Worm (Caenorhabditis elegans) whole organism, L4 larva: Measurements from ENCODE around the gene pitr-4.

Experiments
- D1046.2 ChIP-seq: fragments of 200-800 bp; sonication (Bioruptor generic); IDR thresholded peaks from 2 replicates; pipeline ENCODE4 v1.3.6; 2022; ENCODE audit warnings: missing genetic modification characterization, missing compliant biosample characterization
- F10B5.3 ChIP-seq: sonication (generic microtip); optimal IDR thresholded peaks from 2 replicates; lab custom pipeline; 2016; ENCODE audit warnings: mild to moderate bottlenecking, missing genetic modification characterization, missing compliant biosample characterization
- F26F4.8 ChIP-seq: fragments of 200-800 bp; sonication (Bioruptor generic); conservative IDR thresholded peaks from 2 replicates; pipeline ENCODE4 v1.3.6; 2022; ENCODE audit warnings: missing genetic modification characterization, missing compliant biosample characterization
- F49E8.2 ChIP-seq: sonication (generic microtip); optimal IDR thresholded peaks from 2 replicates; lab custom pipeline; 2016; ENCODE audit warnings: missing compliant biosample characterization, mild to moderate bottlenecking, missing genetic modification characterization, borderline replicate concordance
- Y105C5A.15 ChIP-seq: fragments of 200-800 bp; sonication (Bioruptor generic); IDR thresholded peaks from 2 replicates; pipeline ENCODE4 v1.3.6; 2022; ENCODE audit warnings: missing genetic modification characterization, missing compliant biosample characterization
- Y48G9A.11 ChIP-seq: fragments of 200-800 bp; sonication (Bioruptor generic); IDR thresholded peaks from 2 replicates; pipeline ENCODE4 v1.3.6; 2022; ENCODE audit warnings: missing genetic modification reagents, missing genetic modification characterization, missing compliant biosample characterization
- ZK337.2 ChIP-seq: fragments of 200-800 bp; sonication (Bioruptor generic); IDR thresholded peaks from 2 replicates; pipeline ENCODE4 v1.3.6; 2022; ENCODE audit warnings: missing genetic modification reagents, missing genetic modification characterization, missing compliant biosample characterization
- ZK546.5 ChIP-seq, 2 experiments: sonication (generic microtip); optimal IDR thresholded peaks; 2 replicates each; lab custom pipeline; 2017; ENCODE audit warnings: missing biosample characterization in 2 of 2, missing genetic modification characterization in 2 of 2
- aha-1 ChIP-seq: fragments of 150-350 bp; peaks from one replicate; lab custom pipeline; 2014; ENCODE audit warnings: missing biosample characterization, missing genetic modification characterization
- ama-1 ChIP-seq: fragments of 150-350 bp; optimal IDR thresholded peaks from 2 replicates; lab custom pipeline; 2014; ENCODE audit warnings: inconsistent platforms, mixed read lengths
- attf-4 ChIP-seq: sonication (generic microtip); optimal IDR thresholded peaks from 3 replicates; lab custom pipeline; 2017; ENCODE audit warnings: missing biosample characterization, missing genetic modification characterization
- ceh-20 ChIP-seq: fragments of 200-800 bp; sonication (Bioruptor generic); IDR thresholded peaks from 2 replicates; pipeline ENCODE4 v1.3.6; 2022; ENCODE audit warnings: missing genetic modification reagents, missing genetic modification characterization, missing compliant biosample characterization
- ceh-62 ChIP-seq: sonication (generic microtip); optimal IDR thresholded peaks from 2 replicates; lab custom pipeline; 2017; ENCODE audit warnings: missing biosample characterization, missing genetic modification characterization
- ces-1 ChIP-seq: fragments of 150-350 bp; sonication (generic microtip); optimal IDR thresholded peaks from 4 replicates; lab custom pipeline; 2014; ENCODE audit warnings: missing biosample characterization, missing genetic modification reagents, missing genetic modification characterization
- cey-2 ChIP-seq: sonication (generic microtip); optimal IDR thresholded peaks from 3 replicates; lab custom pipeline; 2017; ENCODE audit warnings: missing genetic modification characterization, mild to moderate bottlenecking, missing compliant biosample characterization, antibody characterized with exemption, borderline replicate concordance; ENCODE audit not compliant: insufficient read depth
- daf-12 ChIP-seq: fragments of 150-350 bp; optimal IDR thresholded peaks from 2 replicates; lab custom pipeline; 2014; ENCODE audit warnings: missing biosample characterization, missing genetic modification reagents, missing genetic modification characterization
- dmd-6 ChIP-seq: fragments of 200-800 bp; sonication (Bioruptor generic); IDR thresholded peaks from 2 replicates; pipeline ENCODE4 v1.3.6; 2022; ENCODE audit warnings: missing genetic modification reagents, missing genetic modification characterization, missing compliant biosample characterization
- dpl-1 ChIP-seq: fragments of 150-350 bp; optimal IDR thresholded peaks from 2 replicates; lab custom pipeline; 2014; ENCODE audit warnings: missing biosample characterization, missing genetic modification reagents, missing genetic modification characterization
- dve-1 ChIP-seq: sonication (generic microtip); optimal IDR thresholded peaks from 2 replicates; lab custom pipeline; 2017; ENCODE audit warnings: antibody characterized with exemption, mild to moderate bottlenecking, missing genetic modification characterization, missing compliant biosample characterization; ENCODE audit not compliant: insufficient read depth
- fos-1 ChIP-seq: fragments of 150-350 bp; optimal IDR thresholded peaks from 2 replicates; lab custom pipeline; 2014; ENCODE audit warnings: missing biosample characterization, missing genetic modification characterization
- hlh-30 ChIP-seq: sonication (generic microtip); optimal IDR thresholded peaks from 2 replicates; lab custom pipeline; 2017; ENCODE audit warnings: antibody characterized with exemption, mild to moderate bottlenecking, missing genetic modification characterization, missing compliant biosample characterization; ENCODE audit not compliant: insufficient read depth
- lim-7 ChIP-seq: fragments of 200-800 bp; sonication (Bioruptor generic); IDR thresholded peaks from 2 replicates; pipeline ENCODE4 v1.3.6; 2022; ENCODE audit warnings: missing genetic modification characterization, missing compliant biosample characterization
- lin-1 ChIP-seq: fragments of 200-800 bp; sonication (Bioruptor generic); IDR thresholded peaks from 2 replicates; pipeline ENCODE4 v1.3.6; 2022; ENCODE audit warnings: missing genetic modification reagents, missing genetic modification characterization, missing compliant biosample characterization
- lin-13 ChIP-seq: fragments of 150-350 bp; optimal IDR thresholded peaks from 2 replicates; lab custom pipeline; 2014; ENCODE audit warnings: missing biosample characterization, missing genetic modification reagents, missing genetic modification characterization
- lin-15B ChIP-seq: fragments of 150-350 bp; sonication (generic microtip); optimal IDR thresholded peaks from 3 replicates; lab custom pipeline; 2014; ENCODE audit warnings: missing biosample characterization, missing genetic modification characterization
- lin-38 ChIP-seq: fragments of 200-800 bp; sonication (Bioruptor generic); IDR thresholded peaks from 2 replicates; pipeline ENCODE4 v1.3.6; 2022; ENCODE audit warnings: missing genetic modification reagents, missing genetic modification characterization, missing compliant biosample characterization
- lin-39 ChIP-seq: fragments of 150-350 bp; optimal IDR thresholded peaks from 2 replicates; lab custom pipeline; 2014; ENCODE audit warnings: missing biosample characterization, missing genetic modification reagents, missing genetic modification characterization
- madf-5 ChIP-seq, 2 experiments: fragments of 200-800 bp; sonication (Bioruptor generic); IDR thresholded peaks; 2 replicates each; pipeline ENCODE4 v1.3.6; 2022; ENCODE audit warnings: missing compliant biosample characterization in 2 of 2, missing genetic modification characterization in 2 of 2
- mdl-1 ChIP-seq, 2 experiments: fragments of 150-350 bp in 1 of 2; sonication (generic microtip) in 1 of 2; optimal IDR thresholded peaks; 2 replicates each; lab custom pipeline; 2014 to 2017; ENCODE audit warnings: missing biosample characterization in 2 of 2, missing genetic modification characterization in 2 of 2
- nhr-28 ChIP-seq: fragments of 150-350 bp; optimal IDR thresholded peaks from 2 replicates; lab custom pipeline; 2014; ENCODE audit warnings: missing biosample characterization, missing genetic modification characterization
- nhr-41 ChIP-seq: fragments of 200-800 bp; sonication (Bioruptor generic); IDR thresholded peaks from 2 replicates; pipeline ENCODE4 v1.3.6; 2022; ENCODE audit warnings: missing genetic modification reagents, missing genetic modification characterization, missing compliant biosample characterization
- nhr-77 ChIP-seq: fragments of 150-350 bp; optimal IDR thresholded peaks from 2 replicates; lab custom pipeline; 2014; ENCODE audit warnings: missing biosample characterization, missing genetic modification characterization
- php-3 ChIP-seq: fragments of 200-800 bp; sonication (Bioruptor generic); IDR thresholded peaks from 2 replicates; pipeline ENCODE4 v1.3.6; 2022; ENCODE audit warnings: missing genetic modification reagents, missing genetic modification characterization, missing compliant biosample characterization
- set-16 ChIP-seq: fragments of 200-800 bp; sonication (Bioruptor generic); IDR thresholded peaks from 2 replicates; pipeline ENCODE4 v1.3.6; 2022; ENCODE audit warnings: missing genetic modification reagents, missing genetic modification characterization, missing compliant biosample characterization
- snpc-4 ChIP-seq: fragments of 150-350 bp; optimal IDR thresholded peaks from 2 replicates; lab custom pipeline; 2014; ENCODE audit warnings: missing biosample characterization, missing genetic modification characterization
- spr-1 ChIP-seq: sonication (generic microtip); optimal IDR thresholded peaks from 2 replicates; lab custom pipeline; 2016; ENCODE audit warnings: mild to moderate bottlenecking, missing genetic modification characterization, missing compliant biosample characterization
- spr-3 ChIP-seq: fragments of 200-800 bp; sonication (Bioruptor generic); optimal IDR thresholded peaks from 2 replicates; lab custom pipeline; 2018; ENCODE audit warnings: mild to moderate bottlenecking, missing genetic modification characterization, missing compliant biosample characterization
- tra-1 ChIP-seq: fragments of 200-800 bp; sonication (Bioruptor generic); IDR thresholded peaks from 2 replicates; pipeline ENCODE4 v1.3.6; 2022; ENCODE audit warnings: missing genetic modification reagents, missing genetic modification characterization, missing compliant biosample characterization
- unc-62 ChIP-seq, 3 experiments: fragments of 150-350 bp in 1 of 3; sonication (generic microtip); optimal IDR thresholded peaks in 2 of 3; peaks in 1 of 3; 1 replicate in 1 of 3; 2 replicates in 2 of 3; lab custom pipeline; 2014 to 2017; ENCODE audit warnings: missing biosample characterization in 3 of 3, missing genetic modification characterization in 3 of 3, missing genetic modification reagents in 3 of 3, missing genotype in 1 of 3
- vab-7 ChIP-seq: fragments of 200-800 bp; sonication (Bioruptor generic); IDR thresholded peaks from 2 replicates; pipeline ENCODE4 v1.3.6; 2022; ENCODE audit warnings: missing genetic modification reagents, missing genetic modification characterization, missing compliant biosample characterization
- zfp-3 ChIP-seq: fragments of 200-800 bp; sonication (Bioruptor generic); conservative IDR thresholded peaks from 2 replicates; pipeline ENCODE4 v1.3.6; 2022; ENCODE audit warnings: missing genetic modification reagents, missing genetic modification characterization, missing compliant biosample characterization
- zip-11 ChIP-seq: fragments of 200-800 bp; sonication (Bioruptor generic); IDR thresholded peaks from 2 replicates; pipeline ENCODE4 v1.3.6; 2022; ENCODE audit warnings: missing genetic modification characterization, missing compliant biosample characterization
- ztf-7 ChIP-seq: fragments of 150-350 bp; optimal IDR thresholded peaks from 2 replicates; lab custom pipeline; 2014; ENCODE audit warnings: missing biosample characterization, missing genetic modification characterization

Gene pitr-4

ce11 chrV:9654154-9654805 is 7.1 kb downstream of the pitr-4 start, which contains the start of gene cyp-29A4:
TSS of gene cyp-29A4 (plus strand) at chrV:9654755.
- TF ChIP-seq nhr-28 (tag; lab: Kevin White, UChicago) (peak; percentile 86), aha-1 (tag; lab: Kevin White, UChicago) (peak; percentile 2), daf-12 (tag; lab: Kevin White, UChicago) (no peak), lin-1 (GFP tag; lab: Robert Waterston, UW) (no peak), unc-62 (GFP tag; optimal IDR thresholded peaks at IDR 0.05 in 1 of 2; lab: Kevin White, UChicago) (peak in 1 of 2 experiments; percentile 66), unc-62 (tag; optimal IDR thresholded peaks at IDR 0.05; lab: Kevin White, UChicago) (no peak), dpl-1 (GFP tag; lab: Kevin White, UChicago) (no peak)

DNA sequence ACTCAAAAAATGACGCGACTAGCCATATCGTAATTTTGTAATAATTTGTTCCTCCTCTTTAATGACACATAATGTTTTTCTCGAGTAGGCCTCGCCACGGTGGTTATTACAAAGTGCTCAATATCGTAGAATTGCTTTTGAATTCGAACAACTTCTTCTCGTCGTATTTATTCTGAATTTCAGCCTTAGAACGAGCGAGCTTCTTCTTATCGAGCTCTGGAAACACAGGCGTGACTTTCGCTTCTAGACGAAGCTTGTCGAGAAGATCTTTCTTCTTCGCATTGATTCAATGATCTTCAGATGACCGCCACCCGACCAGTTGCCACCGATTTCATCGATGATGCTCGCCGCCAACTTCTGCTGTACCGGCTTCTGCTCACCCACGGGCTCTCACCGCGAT is 10.1 kb downstream of the pitr-4 start, which contains the start of gene T06E4.21:
T06E4.21 (plus strand) TSS at position 301 of the 400 bp plus-strand sequence.
- TF ChIP-seq php-3 = no peak
- TF ChIP-seq Y48G9A.11 = no peak
- no peak for TF ChIP-seq cey-2 (tag; lab: Kevin White, UChicago)
- no peak for TF ChIP-seq spr-3 (GFP tag; lab: Kevin White, UChicago)
- TF ChIP-seq dve-1 (tag; lab: Kevin White, UChicago) = no peak
- TF ChIP-seq Y105C5A.15 (GFP tag; lab: Robert Waterston, UW) = no peak
- TF ChIP-seq attf-4 (tag; lab: Kevin White, UChicago) = no peak
- TF ChIP-seq D1046.2 (GFP tag; lab: Robert Waterston, UW) = no peak
- TF ChIP-seq F26F4.8 = no peak
- TF ChIP-seq ztf-7 (tag; lab: Kevin White, UChicago) = no peak
- no peak for TF ChIP-seq ZK337.2 (GFP tag; lab: Robert Waterston, UW)
- TF ChIP-seq vab-7 (GFP tag; lab: Robert Waterston, UW) = no peak
- no peak for TF ChIP-seq tra-1
- TF ChIP-seq ama-1 (lab: Kevin White, UChicago) = no peak
- TF ChIP-seq snpc-4 = no peak
- no peak for TF ChIP-seq lim-7 (GFP tag; lab: Robert Waterston, UW)
- no peak for TF ChIP-seq nhr-41 (GFP tag; lab: Robert Waterston, UW)
- TF ChIP-seq F49E8.2 (tag; lab: Kevin White, UChicago) = no peak

ce11 chrV:9645507-9645906 is 15.9 kb downstream of the pitr-4 start, which contains the start of the genes atl-1 and hcp-2:
TSS of gene atl-1 (minus strand) at chrV:9645595.
TSS of gene hcp-2 (plus strand) at chrV:9645859.
- TF ChIP-seq lin-38 (GFP tag; lab: Robert Waterston, UW) (no peak; the same call in 1 of the 2 replicates), dpl-1 (GFP tag; lab: Kevin White, UChicago) (peak; percentile 62), ceh-62 (tag; lab: Kevin White, UChicago) (no peak)

DNA sequence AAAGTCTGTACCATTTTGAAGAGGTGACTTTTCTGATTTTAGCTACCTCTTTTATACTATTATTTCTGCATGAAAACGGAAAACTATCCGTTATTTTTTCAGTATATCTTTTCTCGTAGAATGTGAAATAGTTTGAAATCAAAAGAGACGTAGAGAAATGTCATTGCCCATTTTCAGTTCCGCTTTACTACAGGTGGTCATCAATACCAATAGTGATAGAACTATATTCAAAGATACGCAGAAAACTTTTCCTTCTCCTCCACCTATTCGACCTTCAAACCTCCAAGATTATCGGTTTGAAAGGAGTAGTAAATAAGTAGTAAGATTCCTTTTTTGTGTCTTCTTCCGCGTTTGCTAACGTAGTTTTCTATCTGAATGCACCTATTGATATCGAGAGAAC is 28.1 kb downstream of the pitr-4 start, which contains the start of gene col-147:
col-147 (minus strand) TSS at position 26 of the 400 bp plus-strand sequence.
- TF ChIP-seq ces-1 (no peak), madf-5 (GFP tag; IDR thresholded peaks at IDR 0.05; lab: Robert Waterston, UW) (no peak), unc-62 (GFP tag; optimal IDR thresholded peaks at IDR 0.05 in 1 of 2; lab: Kevin White, UChicago) (peak in 1 of 2 experiments; percentile 83), unc-62 (tag; optimal IDR thresholded peaks at IDR 0.05; lab: Kevin White, UChicago) (no peak), F26F4.8 (no peak), spr-1 (tag; lab: Kevin White, UChicago) (no peak), fos-1 (tag; lab: Kevin White, UChicago) (no peak), set-16 (GFP tag; lab: Robert Waterston, UW) (no peak), hlh-30 (tag; lab: Kevin White, UChicago) (no peak), lin-39 (tag; lab: Kevin White, UChicago) (no peak), ceh-20 (GFP tag; lab: Robert Waterston, UW) (no peak), nhr-28 (tag; lab: Kevin White, UChicago) (peak; percentile 60), mdl-1 (tag; optimal IDR thresholded peaks at IDR 0.05; lab: Kevin White, UChicago) (no peak), lim-7 (GFP tag; lab: Robert Waterston, UW) (no peak), nhr-77 (tag; lab: Kevin White, UChicago) (no peak), zip-11 (no peak), lin-15B (no peak), zfp-3 (no peak), ZK546.5 (tag; optimal IDR thresholded peaks at IDR 0.05; lab: Kevin White, UChicago) (no peak), ztf-7 (tag; lab: Kevin White, UChicago) (no peak), dmd-6 (GFP tag; lab: Robert Waterston, UW) (0 out of 2 replicates have a peak, but pooled peaks have one; percentile 7), F10B5.3 (tag; lab: Kevin White, UChicago) (no peak), cey-2 (tag; lab: Kevin White, UChicago) (peak; percentile 11), lin-13 (GFP tag; lab: Kevin White, UChicago) (no peak), ceh-62 (tag; lab: Kevin White, UChicago) (no peak)
